Worm (Caenorhabditis elegans): ENCODE measurements around the gene sre-12.

DNA sequence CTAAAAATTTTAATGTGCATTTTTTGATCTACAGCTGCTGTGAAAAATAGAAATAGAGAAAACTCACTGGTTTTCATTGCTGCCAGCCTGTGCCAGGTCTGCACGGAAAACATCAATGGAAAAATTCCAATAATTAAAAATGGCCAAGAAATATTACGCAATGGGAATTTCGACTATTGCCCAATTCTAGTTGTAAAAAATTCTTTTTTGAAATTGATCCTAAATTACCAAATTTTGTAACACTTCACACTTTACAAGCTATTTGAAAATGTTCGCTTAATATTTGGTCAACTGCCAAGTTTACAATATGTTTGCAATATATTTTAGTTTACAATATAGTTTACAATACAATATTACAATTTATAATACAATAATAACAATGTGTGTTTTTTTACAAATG is 21.8 kb upstream of the sre-12 start:
- TF ChIP-seq ets-7 (tag; optimal IDR thresholded peaks at IDR 0.05) = no peak
- no peak for TF ChIP-seq flt-1 (GFP tag; IDR thresholded peaks at IDR 0.05)
- TF ChIP-seq scrt-1 (GFP tag; IDR thresholded peaks at IDR 0.05) = no peak
- no peak for TF ChIP-seq F13C5.2 (tag; optimal IDR thresholded peaks at IDR 0.05)
- TF ChIP-seq ama-1 (optimal IDR thresholded peaks at IDR 0.05) = no peak
- TF ChIP-seq hnd-1 (tag; optimal IDR thresholded peaks at IDR 0.05) = no peak
- TF ChIP-seq hmg-4 (GFP tag; optimal IDR thresholded peaks at IDR 0.05) = no peak
- TF ChIP-seq pes-1 (GFP tag; IDR thresholded peaks at IDR 0.05) = no peak
- no peak for TF ChIP-seq hmbx-1 (tag; optimal IDR thresholded peaks at IDR 0.05)
- TF ChIP-seq ceh-13 (GFP tag; optimal IDR thresholded peaks at IDR 0.05) = no peak
- TF ChIP-seq aly-1 (tag; optimal IDR thresholded peaks at IDR 0.05) = no peak
- no peak for TF ChIP-seq tbx-11 (GFP tag; IDR thresholded peaks at IDR 0.05)

Data from whole organism, early embryonic.